Worm (Caenorhabditis elegans): Measurements from ENCODE around the gene K02B2.6.

K02B2.6 gene

ce11 chrIV:5962219-5962945 lies at the start of gene K02B2.6:
Gene K02B2.6, minus strand, starts transcription at chrIV:5962269.
- TF ChIP-seq dao-5 (tag; optimal IDR thresholded peaks at IDR 0.05), result no peak

ce11 chrIV:6011545-6011944 lies 49.5 kb upstream of the K02B2.6 start, which contains the start of gene C46G7.5:
Gene C46G7.5, minus strand, starts transcription at chrIV:6011645.
- TF ChIP-seq him-1 (tag; optimal IDR thresholded peaks at IDR 0.05), result no peak

ce11 chrIV:6010274-6010673 lies 48.2 kb upstream of the K02B2.6 start:
- TF ChIP-seq him-1 (tag; optimal IDR thresholded peaks at IDR 0.05) (no peak), W03F9.2 (tag; optimal IDR thresholded peaks at IDR 0.05) (no peak), dao-5 (tag; optimal IDR thresholded peaks at IDR 0.05) (no peak)

- TF ChIP-seq dao-5 (tag; optimal IDR thresholded peaks at IDR 0.05) (no peak), him-1 (tag; optimal IDR thresholded peaks at IDR 0.05) (no peak)
These were observed 43.6 kb upstream of the K02B2.6 start for ce11 chrIV:6005655-6006054.

ce11 chrIV:5990503-5990902 lies 28.4 kb upstream of the K02B2.6 start:
- TF ChIP-seq him-1 (tag; optimal IDR thresholded peaks at IDR 0.05) (no peak), dao-5 (tag; optimal IDR thresholded peaks at IDR 0.05) (no peak), W03F9.2 (tag; optimal IDR thresholded peaks at IDR 0.05) (no peak)

ce11 chrIV:5986829-5987228 lies 24.8 kb upstream of the K02B2.6 start:
- TF ChIP-seq W03F9.2 (tag; optimal IDR thresholded peaks at IDR 0.05) (no peak), him-1 (tag; optimal IDR thresholded peaks at IDR 0.05) (no peak), dao-5 (tag; optimal IDR thresholded peaks at IDR 0.05) (no peak)

ce11 chrIV:5985823-5986222 lies 23.8 kb upstream of the K02B2.6 start:
- no peak for TF ChIP-seq W03F9.2 (tag; optimal IDR thresholded peaks at IDR 0.05)
- no peak for TF ChIP-seq him-1 (tag; optimal IDR thresholded peaks at IDR 0.05)
- TF ChIP-seq dao-5 (tag; optimal IDR thresholded peaks at IDR 0.05), result no peak

- TF ChIP-seq dao-5 (tag; optimal IDR thresholded peaks at IDR 0.05) (no peak), him-1 (tag; optimal IDR thresholded peaks at IDR 0.05) (no peak)
These were observed 23.4 kb upstream of the K02B2.6 start for ce11 chrIV:5985422-5985821.

- TF ChIP-seq him-1 (tag; optimal IDR thresholded peaks at IDR 0.05) (no peak), dao-5 (tag; optimal IDR thresholded peaks at IDR 0.05) (no peak), W03F9.2 (tag; optimal IDR thresholded peaks at IDR 0.05) (no peak)
These were observed 21.1 kb upstream of the K02B2.6 start for ce11 chrIV:5983191-5983590.

- TF ChIP-seq him-1 (tag; optimal IDR thresholded peaks at IDR 0.05), result no peak
- no peak for TF ChIP-seq W03F9.2 (tag; optimal IDR thresholded peaks at IDR 0.05)
- TF ChIP-seq dao-5 (tag; optimal IDR thresholded peaks at IDR 0.05), result no peak
These were observed 17.7 kb upstream of the K02B2.6 start for ce11 chrIV:5979818-5980217.

ce11 chrIV:5977276-5977675 lies 15.2 kb upstream of the K02B2.6 start:
- TF ChIP-seq W03F9.2 (tag; optimal IDR thresholded peaks at IDR 0.05) (no peak), dao-5 (tag; optimal IDR thresholded peaks at IDR 0.05) (no peak), him-1 (tag; optimal IDR thresholded peaks at IDR 0.05) (peak; percentile 25)

- no peak for TF ChIP-seq dao-5 (tag; optimal IDR thresholded peaks at IDR 0.05)
- no peak for TF ChIP-seq W03F9.2 (tag; optimal IDR thresholded peaks at IDR 0.05)
- TF ChIP-seq him-1 (tag; optimal IDR thresholded peaks at IDR 0.05), result no peak
These were observed 13.1 kb upstream of the K02B2.6 start, which contains the start of gene unc-44 for ce11 chrIV:5975202-5975601. Gene unc-44, plus strand, starts transcription at chrIV:5975557.

ce11 chrIV:5973947-5974495 lies 12.0 kb upstream of the K02B2.6 start:
- TF ChIP-seq him-1 (tag; optimal IDR thresholded peaks at IDR 0.05) (peak; percentile 75), dao-5 (tag; optimal IDR thresholded peaks at IDR 0.05) (no peak), W03F9.2 (tag; optimal IDR thresholded peaks at IDR 0.05) (no peak)

ce11 chrIV:5970526-5970925 lies 8.5 kb upstream of the K02B2.6 start:
- TF ChIP-seq dao-5 (tag; optimal IDR thresholded peaks at IDR 0.05) (no peak), him-1 (tag; optimal IDR thresholded peaks at IDR 0.05) (no peak), W03F9.2 (tag; optimal IDR thresholded peaks at IDR 0.05) (no peak)

ce11 chrIV:5967035-5967499 lies 5.0 kb upstream of the K02B2.6 start:
- TF ChIP-seq dao-5 (tag; optimal IDR thresholded peaks at IDR 0.05) (peak; percentile 88), him-1 (tag; optimal IDR thresholded peaks at IDR 0.05) (peak; percentile 75), W03F9.2 (tag; optimal IDR thresholded peaks at IDR 0.05) (peak; percentile 89)
